Worm (Caenorhabditis elegans) whole organism, L3 larva: ENCODE data around the gene hosl-1.

Experiments
- R02D3.7 ChIP-seq: fragments of 150-350 bp; optimal IDR thresholded peaks from 2 replicates; lab custom pipeline; 2014; ENCODE audit warnings: missing biosample characterization, missing genetic modification characterization
- ZK546.5 ChIP-seq: sonication (generic microtip); optimal IDR thresholded peaks from 2 replicates; lab custom pipeline; 2017; ENCODE audit warnings: missing biosample characterization, missing genetic modification characterization
- aly-2 ChIP-seq: fragments of 150-350 bp; optimal IDR thresholded peaks from 2 replicates; lab custom pipeline; 2014; ENCODE audit warnings: missing biosample characterization, missing genetic modification characterization
- ama-1 ChIP-seq: fragments of 150-350 bp; optimal IDR thresholded peaks from 2 replicates; lab custom pipeline; 2018
- ceh-16 ChIP-seq: sonication (generic microtip); optimal IDR thresholded peaks from 2 replicates; lab custom pipeline; 2017; ENCODE audit warnings: missing biosample characterization, missing genetic modification characterization
- ceh-28 ChIP-seq: fragments of 150-350 bp; optimal IDR thresholded peaks from 2 replicates; lab custom pipeline; 2014; ENCODE audit warnings: missing biosample characterization, missing genetic modification reagents, missing genetic modification characterization
- ceh-82 ChIP-seq: fragments of 150-350 bp; optimal IDR thresholded peaks from 2 replicates; lab custom pipeline; 2014; ENCODE audit warnings: missing biosample characterization, missing genetic modification characterization
- ceh-9 ChIP-seq: sonication (generic microtip); optimal IDR thresholded peaks from 2 replicates; lab custom pipeline; 2018; ENCODE audit warnings: missing biosample characterization, missing genetic modification characterization
- daf-12 ChIP-seq: fragments of 150-350 bp; optimal IDR thresholded peaks from 2 replicates; lab custom pipeline; 2014; ENCODE audit warnings: missing biosample characterization, missing genetic modification reagents, missing genetic modification characterization
- egl-27 ChIP-seq: sonication (generic microtip); optimal IDR thresholded peaks from 4 replicates; lab custom pipeline; 2017; ENCODE audit warnings: missing biosample characterization, missing genetic modification reagents, missing genetic modification characterization
- elt-2 ChIP-seq: sonication (generic microtip); optimal IDR thresholded peaks from 2 replicates; lab custom pipeline; 2016; ENCODE audit warnings: missing genetic modification reagents, mild to moderate bottlenecking, missing genetic modification characterization, missing compliant biosample characterization
- elt-3 ChIP-seq, 3 experiments: fragments of 150-350 bp in 1 of 3; sonication (generic microtip) in 2 of 3; optimal IDR thresholded peaks; 2 replicates in 2 of 3; 4 replicates in 1 of 3; lab custom pipeline; 2014 to 2017; ENCODE audit warnings: missing biosample characterization in 3 of 3, missing genetic modification characterization in 3 of 3
- fkh-10 ChIP-seq: sonication (generic microtip); optimal IDR thresholded peaks from 2 replicates; lab custom pipeline; 2017; ENCODE audit warnings: missing biosample characterization, missing genetic modification reagents, missing genetic modification characterization
- fkh-2 ChIP-seq: fragments of 150-350 bp; optimal IDR thresholded peaks from 2 replicates; lab custom pipeline; 2014; ENCODE audit warnings: missing biosample characterization, missing genetic modification reagents, missing genetic modification characterization
- hmg-11 ChIP-seq: sonication (generic microtip); optimal IDR thresholded peaks from 2 replicates; lab custom pipeline; 2016; ENCODE audit warnings: missing genetic modification characterization, missing compliant biosample characterization
- lin-15B ChIP-seq: fragments of 150-350 bp; optimal IDR thresholded peaks from 2 replicates; lab custom pipeline; 2014; ENCODE audit warnings: missing biosample characterization, missing genetic modification characterization
- lin-39 ChIP-seq: fragments of 150-350 bp; optimal IDR thresholded peaks from 2 replicates; lab custom pipeline; 2018; ENCODE audit warnings: missing biosample characterization, missing genetic modification reagents, missing genetic modification characterization
- lsy-12 ChIP-seq: sonication (generic microtip); optimal IDR thresholded peaks from 2 replicates; lab custom pipeline; 2016; ENCODE audit warnings: mild to moderate bottlenecking, missing genetic modification characterization, missing compliant biosample characterization
- mdl-1 ChIP-seq: fragments of 150-350 bp; optimal IDR thresholded peaks from 2 replicates; lab custom pipeline; 2014; ENCODE audit warnings: missing biosample characterization, missing genetic modification characterization
- nhr-23 ChIP-seq: fragments of 150-350 bp; optimal IDR thresholded peaks from 2 replicates; lab custom pipeline; 2014; ENCODE audit warnings: missing biosample characterization, missing genetic modification reagents, missing genetic modification characterization
- nhr-25 ChIP-seq: sonication (generic microtip); optimal IDR thresholded peaks from 2 replicates; lab custom pipeline; 2017; ENCODE audit warnings: missing biosample characterization, missing genetic modification characterization
- nhr-28 ChIP-seq: fragments of 150-350 bp; optimal IDR thresholded peaks from 2 replicates; lab custom pipeline; 2014; ENCODE audit warnings: missing biosample characterization, missing genetic modification characterization
- nhr-43 ChIP-seq: sonication (generic microtip); optimal IDR thresholded peaks from 2 replicates; lab custom pipeline; 2016; ENCODE audit warnings: mild to moderate bottlenecking, missing genetic modification characterization, missing compliant biosample characterization; ENCODE audit not compliant: poor library complexity, severe bottlenecking
- nhr-67 ChIP-seq: fragments of 150-350 bp; optimal IDR thresholded peaks from 2 replicates; lab custom pipeline; 2014; ENCODE audit warnings: missing biosample characterization, missing genetic modification characterization
- nhr-77 ChIP-seq: fragments of 150-350 bp; optimal IDR thresholded peaks from 2 replicates; lab custom pipeline; 2014; ENCODE audit warnings: missing biosample characterization, missing genetic modification characterization
- pha-4 ChIP-seq: fragments of 150-350 bp; optimal IDR thresholded peaks from 2 replicates; lab custom pipeline; 2014; ENCODE audit warnings: missing biosample characterization, missing genetic modification reagents, missing genetic modification characterization
- pqm-1 ChIP-seq: fragments of 150-350 bp; optimal IDR thresholded peaks from 2 replicates; lab custom pipeline; 2017; ENCODE audit warnings: missing biosample characterization, missing genetic modification characterization, inconsistent platforms
- sea-2 ChIP-seq: fragments of 150-350 bp; sonication (generic microtip); optimal IDR thresholded peaks from 4 replicates; lab custom pipeline; 2014; ENCODE audit warnings: missing biosample characterization, missing genetic modification reagents, missing genetic modification characterization
- snpc-4 ChIP-seq: fragments of 150-350 bp; optimal IDR thresholded peaks from 2 replicates; lab custom pipeline; 2014; ENCODE audit warnings: missing biosample characterization, missing genetic modification characterization
- unc-62 ChIP-seq: fragments of 150-350 bp; sonication (generic microtip); optimal IDR thresholded peaks from 4 replicates; lab custom pipeline; 2014; ENCODE audit warnings: missing biosample characterization, missing genetic modification reagents, missing genetic modification characterization
- zag-1 ChIP-seq: fragments of 150-350 bp; optimal IDR thresholded peaks from 2 replicates; lab custom pipeline; 2014; ENCODE audit warnings: missing biosample characterization, missing genetic modification characterization
- ztf-4 ChIP-seq: fragments of 150-350 bp; optimal IDR thresholded peaks from 2 replicates; lab custom pipeline; 2014; ENCODE audit warnings: missing biosample characterization, missing genetic modification characterization

The hosl-1 gene

DNA sequence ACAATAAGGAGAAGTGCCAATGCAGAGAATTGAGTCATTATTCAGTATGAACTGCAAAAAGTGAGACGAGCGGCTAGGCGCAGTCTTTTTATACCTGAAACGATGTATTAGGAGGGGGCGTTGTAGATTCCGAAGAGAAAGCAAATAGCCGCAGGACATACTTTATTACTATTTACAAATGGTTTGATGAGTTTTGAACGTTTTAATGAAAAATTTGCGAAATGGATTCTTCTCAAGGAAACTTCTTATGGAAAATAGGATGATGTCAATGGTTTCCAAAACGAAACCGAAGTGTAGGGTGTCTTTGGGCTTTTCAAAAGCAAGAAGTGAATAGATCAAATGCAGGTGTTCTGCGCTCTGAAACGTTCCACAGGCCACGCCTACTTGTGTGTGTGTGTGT is 41.1 kb downstream of the hosl-1 start, which contains the start of gene flp-11:
flp-11 (minus strand) TSS at position 101 of the 400 bp plus-strand sequence.
- TF ChIP-seq snpc-4 (no peak), nhr-67 (tag; lab: Kevin White, UChicago) (no peak), lin-39 (tag; lab: Kevin White, UChicago) (no peak), nhr-23 (tag; lab: Kevin White, UChicago) (no peak), ceh-16 (no peak), ztf-4 (tag; lab: Kevin White, UChicago) (no peak), ZK546.5 (tag; lab: Kevin White, UChicago) (no peak), mdl-1 (tag; lab: Kevin White, UChicago) (no peak)

DNA sequence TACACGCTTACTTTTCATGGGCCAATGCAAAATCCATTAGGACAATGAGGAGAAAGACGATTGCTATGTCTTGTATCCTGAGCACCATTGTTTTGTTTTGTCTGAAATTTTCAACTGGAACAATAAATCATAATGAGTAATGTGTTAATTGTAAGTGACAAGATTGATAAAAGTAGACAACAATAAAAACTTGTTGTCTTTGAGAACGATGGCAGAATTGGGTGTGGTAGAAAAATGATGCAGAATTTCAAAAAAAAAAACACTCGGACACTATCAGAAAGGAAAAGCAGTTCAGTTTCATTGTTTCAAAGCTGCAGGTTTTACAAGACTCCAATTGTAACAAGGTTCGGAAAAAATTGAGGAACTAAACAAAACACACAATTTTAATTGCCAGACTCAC is 45.7 kb downstream of the hosl-1 start, which contains the start of gene K02G10.15:
K02G10.15 (minus strand) TSS at position 101 of the 400 bp plus-strand sequence.
- no peak for TF ChIP-seq unc-62
- no peak for TF ChIP-seq fkh-2
- TF ChIP-seq nhr-28 (tag; lab: Kevin White, UChicago): no peak
- TF ChIP-seq ceh-9 (tag; lab: Kevin White, UChicago): no peak
- no peak for TF ChIP-seq ztf-4 (tag; lab: Kevin White, UChicago)
- no peak for TF ChIP-seq daf-12
- no peak for TF ChIP-seq fkh-10 (GFP tag; lab: Kevin White, UChicago)
- TF ChIP-seq elt-2 (tag; lab: Kevin White, UChicago): no peak
- TF ChIP-seq ceh-28 (tag; lab: Kevin White, UChicago): no peak
- TF ChIP-seq mdl-1 (tag; lab: Kevin White, UChicago): no peak
- TF ChIP-seq sea-2 (GFP tag; lab: Kevin White, UChicago): no peak
- no peak for TF ChIP-seq nhr-23 (tag; lab: Kevin White, UChicago)
- no peak for TF ChIP-seq lin-15B (tag; lab: Kevin White, UChicago)
- TF ChIP-seq, all 47 proteins: peak for 0

DNA sequence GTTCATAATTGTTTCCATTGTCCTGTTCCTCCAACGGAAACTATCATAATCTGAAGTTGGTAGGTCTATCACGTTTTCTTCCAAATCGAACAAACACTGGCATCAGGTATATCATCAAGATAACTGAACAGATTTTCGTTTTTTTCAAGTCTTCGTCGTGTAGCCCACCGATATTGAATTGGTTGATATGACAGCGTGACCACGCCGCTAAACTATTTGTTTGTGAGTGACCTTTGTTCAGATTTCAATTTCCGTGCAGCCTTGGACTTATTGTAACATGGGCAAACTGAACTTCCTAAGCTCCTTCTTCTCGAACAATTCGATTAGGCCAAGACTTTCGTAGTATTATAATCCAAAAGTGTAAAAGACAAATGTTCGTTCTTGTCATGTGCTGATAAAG is 48.7 kb downstream of the hosl-1 start:
- no peak for TF ChIP-seq elt-3 (tag; optimal IDR thresholded peaks at IDR 0.05; lab: Kevin White, UChicago)
- peak; percentile 60 for TF ChIP-seq nhr-25 (tag; lab: Kevin White, UChicago)

DNA sequence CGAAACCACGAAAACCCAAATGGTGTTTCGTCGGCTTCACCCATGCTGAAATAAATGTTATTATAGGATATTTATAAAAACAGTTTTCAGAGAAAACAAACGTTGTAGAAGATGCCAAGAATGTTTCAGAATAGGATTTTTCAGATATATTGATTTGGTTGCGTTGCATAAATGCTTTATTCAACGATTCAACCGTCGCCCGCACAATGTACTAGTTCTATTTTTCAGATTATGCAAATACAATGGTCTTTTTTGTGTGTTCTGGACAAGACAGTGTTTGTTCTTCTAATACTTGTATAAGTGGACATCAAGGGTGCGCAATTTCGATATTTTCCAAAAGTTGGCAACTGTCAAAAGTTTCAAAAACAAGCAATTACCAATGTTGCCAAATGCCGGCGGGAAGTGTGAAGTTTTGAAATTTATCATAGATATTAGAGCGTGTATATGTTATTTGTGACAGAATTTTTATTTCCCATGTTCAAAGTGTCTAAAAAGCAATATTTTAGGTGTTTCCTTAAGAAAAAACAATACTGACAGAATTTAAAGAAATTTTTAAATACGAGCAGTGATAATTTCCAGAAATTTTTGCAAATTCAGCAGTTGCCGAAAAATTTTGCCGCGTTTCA is 54.3 kb downstream of the hosl-1 start, which contains the start of gene K02G10.5:
K02G10.5 (minus strand) TSS at position 51 of the 626 bp plus-strand sequence.
- TF ChIP-seq lin-39 (tag; lab: Kevin White, UChicago) (no peak), ceh-9 (tag; lab: Kevin White, UChicago) (no peak), ceh-16 (no peak), R02D3.7 (no peak), pqm-1 (tag; lab: Kevin White, UChicago) (no peak), ceh-82 (tag; lab: Kevin White, UChicago) (no peak), snpc-4 (no peak), ama-1 (no peak), nhr-77 (tag; lab: Kevin White, UChicago) (no peak), zag-1 (tag; lab: Kevin White, UChicago) (no peak), lsy-12 (tag; lab: Kevin White, UChicago) (no peak), hmg-11 (no peak), ztf-4 (tag; lab: Kevin White, UChicago) (no peak), sea-2 (GFP tag; lab: Kevin White, UChicago) (no peak), nhr-23 (tag; lab: Kevin White, UChicago) (no peak), egl-27 (tag; lab: Kevin White, UChicago) (no peak), aly-2 (tag; lab: Kevin White, UChicago) (no peak), pha-4 (tag; lab: Kevin White, UChicago) (no peak), nhr-43 (tag; lab: Kevin White, UChicago) (no peak)
